Fruit fly (Drosophila melanogaster) whole organism, embryonic: ENCODE measurements around the gene CG42795.

Experiments
- CG10274 ChIP-seq: fragments of 200-800 bp; sonication (Bioruptor generic); optimal IDR thresholded peaks from 3 replicates; lab custom pipeline; 2017; ENCODE audit warnings: missing biosample characterization, mild to moderate bottlenecking, missing genetic modification characterization
- CG10366 ChIP-seq: fragments of 200-800 bp; sonication (Bioruptor generic); IDR thresholded peaks from 2 replicates; pipeline ENCODE4 v1.3.6; 2022; ENCODE audit warnings: missing biosample characterization, missing genetic modification characterization
- CG13296 ChIP-seq: fragments of 200-800 bp; sonication (Bioruptor generic); optimal IDR thresholded peaks from 3 replicates; lab custom pipeline; 2018; ENCODE audit warnings: missing biosample characterization, mild to moderate bottlenecking, missing genetic modification characterization
- CG13894 ChIP-seq: fragments of 200-800 bp; sonication (Bioruptor generic); optimal IDR thresholded peaks from 3 replicates; lab custom pipeline; 2018; ENCODE audit warnings: missing biosample characterization, mild to moderate bottlenecking, missing genetic modification characterization, moderate library complexity
- CG1603 ChIP-seq: fragments of 200-800 bp; sonication (Bioruptor generic); optimal IDR thresholded peaks from 2 replicates; lab custom pipeline; 2019; ENCODE audit warnings: missing biosample characterization, mild to moderate bottlenecking, missing genetic modification characterization, moderate library complexity
- CG1832 ChIP-seq: fragments of 200-800 bp; sonication (Bioruptor generic); optimal IDR thresholded peaks from 2 replicates; lab custom pipeline; 2017; ENCODE audit warnings: missing biosample characterization, mild to moderate bottlenecking, missing genetic modification characterization, inconsistent platforms
- CG2116 ChIP-seq: fragments of 200-800 bp; sonication (Bioruptor generic); optimal IDR thresholded peaks from 3 replicates; lab custom pipeline; 2018; ENCODE audit warnings: missing biosample characterization, mild to moderate bottlenecking, missing genetic modification characterization
- CG32532 ChIP-seq: fragments of 200-800 bp; sonication (Bioruptor generic); IDR thresholded peaks from 2 replicates; pipeline ENCODE4 v1.3.6; 2022; ENCODE audit warnings: missing biosample characterization, missing genetic modification characterization
- CG32767 ChIP-seq: fragments of 200-800 bp; sonication (Bioruptor generic); IDR thresholded peaks from 2 replicates; pipeline ENCODE4 v1.3.6; 2022; ENCODE audit warnings: missing biosample characterization, missing genetic modification characterization
- CG34224 ChIP-seq: fragments of 200-800 bp; sonication (Bioruptor generic); IDR thresholded peaks from 3 replicates; pipeline ENCODE4 v1.3.6; 2022; ENCODE audit warnings: missing biosample characterization, missing genetic modification characterization; ENCODE audit not compliant: partially characterized antibody
- CG34376 ChIP-seq: fragments of 200-800 bp; sonication (Bioruptor generic); optimal IDR thresholded peaks from 2 replicates; lab custom pipeline; 2018; ENCODE audit warnings: missing biosample characterization, mild to moderate bottlenecking, missing genetic modification characterization
- CG3847 ChIP-seq: fragments of 200-800 bp; sonication (Bioruptor generic); IDR thresholded peaks from 2 replicates; pipeline ENCODE4 v1.3.6; 2022; ENCODE audit warnings: missing biosample characterization, missing genetic modification characterization
- CG7372 ChIP-seq: fragments of 200-800 bp; sonication (Bioruptor generic); IDR thresholded peaks from 2 replicates; pipeline ENCODE4 v1.3.6; 2022; ENCODE audit warnings: missing biosample characterization, missing genetic modification characterization
- CG7556 ChIP-seq: fragments of 200-800 bp; sonication (Bioruptor generic); optimal IDR thresholded peaks from 2 replicates; lab custom pipeline; 2017; ENCODE audit warnings: missing biosample characterization, mild to moderate bottlenecking, missing genetic modification characterization
- CG8290 ChIP-seq, 3 experiments: fragments of 200-800 bp; sonication (Bioruptor generic); optimal IDR thresholded peaks; 2 replicates each; lab custom pipeline; 2016 to 2019; ENCODE audit warnings: missing biosample characterization in 3 of 3, missing genetic modification characterization in 3 of 3, mild to moderate bottlenecking in 2 of 3, moderate library complexity in 1 of 3
- CG8924 ChIP-seq: fragments of 200-800 bp; optimal IDR thresholded peaks from 3 replicates; lab custom pipeline; 2019; ENCODE audit warnings: missing biosample characterization, mild to moderate bottlenecking, missing genetic modification characterization, moderate library complexity
- CG9609 ChIP-seq: fragments of 200-800 bp; sonication (Bioruptor generic); optimal IDR thresholded peaks from 3 replicates; lab custom pipeline; 2016; ENCODE audit warnings: missing biosample characterization, missing genetic modification characterization
- CG9932 ChIP-seq: fragments of 200-800 bp; sonication (Bioruptor generic); IDR thresholded peaks from 2 replicates; pipeline ENCODE4 v1.3.6; 2022; ENCODE audit warnings: missing biosample characterization, missing genetic modification characterization
- Dad ChIP-seq: fragments of 200-800 bp; sonication (Bioruptor generic); optimal IDR thresholded peaks from 3 replicates; lab custom pipeline; 2016; ENCODE audit warnings: missing biosample characterization, missing genetic modification characterization
- Elba2 ChIP-seq: fragments of 200-800 bp; sonication (Bioruptor generic); optimal IDR thresholded peaks from 3 replicates; lab custom pipeline; 2016; ENCODE audit warnings: missing biosample characterization, missing genetic modification characterization
- Ets65A ChIP-seq: fragments of 200-800 bp; sonication (Bioruptor generic); peaks from one replicate; lab custom pipeline; 2016; ENCODE audit warnings: missing biosample characterization, missing genetic modification characterization
- Ets97D ChIP-seq: fragments of 200-800 bp; sonication (Bioruptor generic); optimal IDR thresholded peaks from 3 replicates; lab custom pipeline; 2016; ENCODE audit warnings: missing biosample characterization, missing genetic modification characterization
- Hsf ChIP-seq: fragments of 200-800 bp; sonication (Bioruptor generic); optimal IDR thresholded peaks from 3 replicates; lab custom pipeline; 2016; ENCODE audit warnings: missing biosample characterization, missing genetic modification characterization
- Max ChIP-seq: fragments of 200-800 bp; sonication (Bioruptor generic); optimal IDR thresholded peaks from 2 replicates; lab custom pipeline; 2016; ENCODE audit warnings: missing biosample characterization, mild to moderate bottlenecking, missing genetic modification characterization
- NC2α ChIP-seq: fragments of 200-800 bp; sonication (Bioruptor generic); optimal IDR thresholded peaks from 2 replicates; lab custom pipeline; 2016; ENCODE audit warnings: missing biosample characterization, missing genetic modification characterization
- Usf ChIP-seq: fragments of 200-800 bp; sonication (Bioruptor generic); optimal IDR thresholded peaks from 2 replicates; lab custom pipeline; 2017; ENCODE audit warnings: missing genotype, missing biosample characterization, missing genetic modification characterization
- ato ChIP-seq: fragments of 200-800 bp; sonication (Bioruptor generic); IDR thresholded peaks from 2 replicates; pipeline ENCODE4 v1.3.6; 2022; ENCODE audit warnings: missing biosample characterization, missing genetic modification characterization; ENCODE audit not compliant: partially characterized antibody
- da ChIP-seq: fragments of 200-800 bp; sonication (Bioruptor generic); optimal IDR thresholded peaks from 2 replicates; lab custom pipeline; 2016; ENCODE audit warnings: missing biosample characterization, missing genetic modification characterization
- dan ChIP-seq: fragments of 200-800 bp; sonication (Bioruptor generic); IDR thresholded peaks from 2 replicates; pipeline ENCODE4 v1.3.6; 2022; ENCODE audit warnings: missing biosample characterization, missing genetic modification characterization
- emc ChIP-seq: fragments of 200-800 bp; sonication (Bioruptor generic); optimal IDR thresholded peaks from 2 replicates; lab custom pipeline; 2016; ENCODE audit warnings: missing biosample characterization, missing genetic modification characterization
- eve ChIP-seq, 2 experiments: fragments of >200 bp; optimal IDR thresholded peaks; 2 replicates each; lab custom pipeline; 2017; ENCODE audit warnings: missing biosample characterization in 2 of 2, missing genetic modification characterization in 2 of 2
- fd102C ChIP-seq: fragments of 200-800 bp; sonication (Bioruptor generic); optimal IDR thresholded peaks from 2 replicates; lab custom pipeline; 2018; ENCODE audit warnings: missing biosample characterization, mild to moderate bottlenecking, missing genetic modification characterization, moderate library complexity
- gem ChIP-seq: fragments of 200-800 bp; sonication (Bioruptor generic); optimal IDR thresholded peaks from 2 replicates; lab custom pipeline; 2019; ENCODE audit warnings: missing biosample characterization, mild to moderate bottlenecking, missing genetic modification characterization, moderate library complexity
- gt ChIP-seq: fragments of 200-800 bp; sonication (Bioruptor generic); IDR thresholded peaks from 2 replicates; pipeline ENCODE4 v1.3.6; 2022; ENCODE audit warnings: missing biosample characterization, missing genetic modification characterization
- hth ChIP-seq: fragments of >200 bp; optimal IDR thresholded peaks from 2 replicates; lab custom pipeline; 2017; ENCODE audit warnings: inconsistent platforms
- luna ChIP-seq: fragments of 200-800 bp; sonication (Bioruptor generic); optimal IDR thresholded peaks from 2 replicates; lab custom pipeline; 2016; ENCODE audit warnings: missing biosample characterization, missing genetic modification characterization
- nom ChIP-seq: fragments of 200-800 bp; sonication (Bioruptor generic); optimal IDR thresholded peaks from 2 replicates; lab custom pipeline; 2017; ENCODE audit warnings: missing biosample characterization, missing genetic modification characterization, mild to moderate bottlenecking, moderate library complexity, missing genetic modification reagents
- odd ChIP-seq: fragments of 200-800 bp; sonication (Bioruptor generic); optimal IDR thresholded peaks from 2 replicates; lab custom pipeline; 2017; ENCODE audit warnings: missing biosample characterization, mild to moderate bottlenecking, missing genetic modification characterization
- pfk ChIP-seq: fragments of 200-800 bp; sonication (Bioruptor generic); optimal IDR thresholded peaks from 2 replicates; lab custom pipeline; 2018; ENCODE audit warnings: missing biosample characterization, mild to moderate bottlenecking, missing genetic modification characterization, moderate library complexity
- run ChIP-seq: fragments of 200-800 bp; sonication (Bioruptor generic); optimal IDR thresholded peaks from 3 replicates; lab custom pipeline; 2018; ENCODE audit warnings: missing biosample characterization, mild to moderate bottlenecking, missing genetic modification characterization
- sd ChIP-seq: fragments of 200-800 bp; sonication (Bioruptor generic); optimal IDR thresholded peaks from 3 replicates; lab custom pipeline; 2018; ENCODE audit warnings: missing biosample characterization, mild to moderate bottlenecking, missing genetic modification characterization, moderate library complexity
- tgo ChIP-seq: fragments of 200-800 bp; sonication (Bioruptor generic); IDR thresholded peaks from 3 replicates; pipeline ENCODE4 v1.3.6; 2022; ENCODE audit warnings: missing biosample characterization, missing genetic modification characterization
- toy ChIP-seq: fragments of 200-800 bp; sonication (Bioruptor generic); IDR thresholded peaks from 2 replicates; pipeline ENCODE4 v1.3.6; 2022; ENCODE audit warnings: missing biosample characterization, missing genetic modification characterization
- trem ChIP-seq: fragments of 200-800 bp; optimal IDR thresholded peaks from 3 replicates; lab custom pipeline; 2019; ENCODE audit warnings: missing biosample characterization, mild to moderate bottlenecking, missing genetic modification characterization, moderate library complexity
- twi ChIP-seq: fragments of 200-800 bp; optimal IDR thresholded peaks from 2 replicates; lab custom pipeline; 2019; ENCODE audit warnings: missing biosample characterization, mild to moderate bottlenecking, missing genetic modification characterization, moderate library complexity
- unc-4 ChIP-seq: fragments of 200-800 bp; sonication (Bioruptor generic); IDR thresholded peaks from 2 replicates; pipeline ENCODE4 v1.3.6; 2022; ENCODE audit warnings: missing biosample characterization, missing genetic modification characterization; ENCODE audit not compliant: partially characterized antibody
- usp ChIP-seq: fragments of >200 bp; optimal IDR thresholded peaks from 2 replicates; lab custom pipeline; 2017; ENCODE audit warnings: missing biosample characterization, missing genetic modification characterization
- zfh1 ChIP-seq: fragments of 200-800 bp; sonication (Bioruptor generic); IDR thresholded peaks from 3 replicates; pipeline ENCODE4 v1.3.6; 2022; ENCODE audit warnings: missing biosample characterization, missing genetic modification characterization
- zfh2 ChIP-seq: fragments of 200-800 bp; sonication (Bioruptor generic); optimal IDR thresholded peaks from 2 replicates; lab custom pipeline; 2016; ENCODE audit warnings: missing biosample characterization, missing genetic modification characterization

The CG42795 gene

dm6 chr3R:10268101-10268864 lies 42.8 kb downstream of the CG42795 start (continued):
- TF ChIP-seq toy (GFP tag; lab: Robert Waterston, UW) (peak; percentile 40), Max (GFP tag; lab: Kevin White, UChicago) (peak; percentile 67), CG13296 (GFP tag; lab: Kevin White, UChicago) (peak; percentile 81), CG7372 (peak; percentile 66), usp (GFP tag; lab: Kevin White, UChicago) (no peak), CG13894 (tag; lab: Kevin White, UChicago) (peak; percentile 64), sd (tag; lab: Kevin White, UChicago) (peak; percentile 54), tgo (peak; percentile 78; the same call in 2 of the 3 replicates), twi (tag; lab: Kevin White, UChicago) (peak; percentile 66), CG8924 (tag; lab: Kevin White, UChicago) (peak; percentile 87), Dad (peak; percentile 64), Usf (peak; percentile 63), trem (tag; lab: Kevin White, UChicago) (peak; percentile 35), CG34224 (peak; percentile 19; the same call in 1 of the 3 replicates), CG10274 (GFP tag; lab: Kevin White, UChicago) (peak; percentile 54), CG9609 (GFP tag; lab: Kevin White, UChicago) (peak; percentile 84), CG2116 (GFP tag; lab: Kevin White, UChicago) (peak; percentile 44), emc (GFP tag; lab: Kevin White, UChicago) (peak; percentile 52), CG1603 (tag; lab: Kevin White, UChicago) (peak; percentile 62), CG1832 (GFP tag; lab: Kevin White, UChicago) (no peak), Ets97D (GFP tag; lab: Kevin White, UChicago) (peak; percentile 42), gt (GFP tag; lab: Robert Waterston, UW) (no peak), Hsf (GFP tag; lab: Kevin White, UChicago) (peak; percentile 84), da (GFP tag; lab: Kevin White, UChicago) (peak; percentile 6), CG32767 (peak; percentile 68; the same call in 1 of the 2 replicates), nom (no peak), zfh2 (peak; percentile 85), CG8290 (GFP tag; optimal IDR thresholded peaks at IDR 0.05; lab: Kevin White, UChicago) (no peak), CG8290 (tag; optimal IDR thresholded peaks at IDR 0.05; lab: Kevin White, UChicago) (peak in 1 of 2 experiments; percentile 72), ato (GFP tag; lab: Robert Waterston, UW) (no peak), zfh1 (GFP tag; lab: Robert Waterston, UW) (peak; percentile 59; the same call in 2 of the 3 replicates), CG9932 (GFP tag; lab: Robert Waterston, UW) (peak; percentile 73), gem (tag; lab: Kevin White, UChicago) (peak; percentile 93), unc-4 (GFP tag; lab: Robert Waterston, UW) (no peak), hth (no peak), fd102C (GFP tag; lab: Kevin White, UChicago) (no peak), odd (GFP tag; lab: Kevin White, UChicago) (peak; percentile 85), NC2α (GFP tag; lab: Kevin White, UChicago) (peak; percentile 18), Ets65A (GFP tag; lab: Kevin White, UChicago) (peak; percentile 97), run (tag; lab: Kevin White, UChicago) (peak; percentile 79), CG32532 (GFP tag; lab: Robert Waterston, UW) (peak; percentile 77), CG10366 (GFP tag; lab: Robert Waterston, UW) (peak; percentile 68), CG7556 (GFP tag; lab: Kevin White, UChicago) (peak; percentile 86), CG3847 (GFP tag; lab: Robert Waterston, UW) (peak; percentile 70), CG34376 (GFP tag; lab: Kevin White, UChicago) (peak; percentile 72), eve (GFP tag; optimal IDR thresholded peaks at IDR 0.05; lab: Kevin White, UChicago) (peak in 1 of 2 experiments; percentile 89), luna (GFP tag; lab: Kevin White, UChicago) (no peak), dan (GFP tag; lab: Robert Waterston, UW) (no peak), Elba2 (no peak), pfk (GFP tag; lab: Kevin White, UChicago) (no peak)
